Fruit fly (Drosophila melanogaster) whole organism, embryonic: ENCODE data around the gene Ask1.

Experiments used
- Aef1 ChIP-seq: fragments of 200-800 bp; sonication (Bioruptor generic); IDR thresholded peaks from 3 replicates; pipeline ENCODE4 v1.3.6; 2022; ENCODE audit warnings: missing biosample characterization, missing genetic modification characterization
- BtbVII ChIP-seq: fragments of 200-800 bp; sonication (Bioruptor generic); optimal IDR thresholded peaks from 3 replicates; lab custom pipeline; 2017; ENCODE audit warnings: missing biosample characterization, mild to moderate bottlenecking, missing genetic modification characterization
- CG10462 ChIP-seq: fragments of 200-800 bp; sonication (Bioruptor generic); optimal IDR thresholded peaks from 2 replicates; lab custom pipeline; 2016; ENCODE audit warnings: missing biosample characterization, missing genetic modification characterization
- CG10565 ChIP-seq: fragments of 200-800 bp; sonication (Bioruptor generic); optimal IDR thresholded peaks from 3 replicates; lab custom pipeline; 2016; ENCODE audit warnings: missing biosample characterization, mild to moderate bottlenecking, missing genetic modification characterization
- CG11093 ChIP-seq: fragments of 200-800 bp; sonication (Bioruptor generic); IDR thresholded peaks from 3 replicates; pipeline ENCODE4 v1.3.6; 2022; ENCODE audit warnings: missing biosample characterization, missing genetic modification characterization
- CG12219 ChIP-seq: fragments of 200-800 bp; sonication (Bioruptor generic); optimal IDR thresholded peaks from 3 replicates; lab custom pipeline; 2018; ENCODE audit warnings: missing biosample characterization, mild to moderate bottlenecking, missing genetic modification characterization
- CG12236 ChIP-seq: fragments of 200-800 bp; sonication (Bioruptor generic); optimal IDR thresholded peaks from 2 replicates; lab custom pipeline; 2016; ENCODE audit warnings: missing biosample characterization, missing genetic modification characterization
- CG1233 ChIP-seq: fragments of 200-800 bp; sonication (Bioruptor generic); optimal IDR thresholded peaks from 4 replicates; lab custom pipeline; 2018; ENCODE audit warnings: missing biosample characterization, mild to moderate bottlenecking, missing genetic modification characterization
- CG12391 ChIP-seq: fragments of 200-800 bp; sonication (Bioruptor generic); optimal IDR thresholded peaks from 3 replicates; lab custom pipeline; 2018; ENCODE audit warnings: missing biosample characterization, mild to moderate bottlenecking, missing genetic modification characterization, moderate library complexity
- CG12744 ChIP-seq: fragments of 200-800 bp; sonication (Bioruptor generic); optimal IDR thresholded peaks from 2 replicates; lab custom pipeline; 2016; ENCODE audit warnings: missing biosample characterization, missing genetic modification characterization
- CG13894 ChIP-seq: fragments of 200-800 bp; sonication (Bioruptor generic); optimal IDR thresholded peaks from 3 replicates; lab custom pipeline; 2018; ENCODE audit warnings: missing biosample characterization, mild to moderate bottlenecking, missing genetic modification characterization, moderate library complexity
- CG15514 ChIP-seq: fragments of 200-800 bp; sonication (Bioruptor generic); optimal IDR thresholded peaks from 3 replicates; lab custom pipeline; 2017; ENCODE audit warnings: missing biosample characterization, missing genetic modification characterization, mild to moderate bottlenecking, moderate library complexity, missing genetic modification reagents
- CG15601 ChIP-seq: fragments of 200-800 bp; sonication (Bioruptor generic); optimal IDR thresholded peaks from 3 replicates; lab custom pipeline; 2019; ENCODE audit warnings: missing biosample characterization, mild to moderate bottlenecking, missing genetic modification characterization, moderate library complexity
- CG16779 ChIP-seq: fragments of 200-800 bp; sonication (Bioruptor generic); IDR thresholded peaks from 2 replicates; pipeline ENCODE4 v1.3.6; 2022; ENCODE audit warnings: missing biosample characterization, missing genetic modification characterization
- CG17359 ChIP-seq: fragments of 200-800 bp; sonication (Bioruptor generic); optimal IDR thresholded peaks from 3 replicates; lab custom pipeline; 2018; ENCODE audit warnings: missing biosample characterization, mild to moderate bottlenecking, missing genetic modification characterization, moderate library complexity
- CG2120 ChIP-seq: fragments of 200-800 bp; sonication (Bioruptor generic); optimal IDR thresholded peaks from 3 replicates; lab custom pipeline; 2016; ENCODE audit warnings: missing biosample characterization, missing genetic modification characterization
- CG34376 ChIP-seq: fragments of 200-800 bp; sonication (Bioruptor generic); optimal IDR thresholded peaks from 2 replicates; lab custom pipeline; 2018; ENCODE audit warnings: missing biosample characterization, mild to moderate bottlenecking, missing genetic modification characterization
- CG6854 ChIP-seq: fragments of 200-800 bp; sonication (Bioruptor generic); optimal IDR thresholded peaks from 3 replicates; lab custom pipeline; 2017; ENCODE audit warnings: missing biosample characterization, mild to moderate bottlenecking, missing genetic modification characterization
- CG8478 ChIP-seq: fragments of >200 bp; optimal IDR thresholded peaks from 2 replicates; lab custom pipeline; 2018
- CG8765 ChIP-seq: fragments of 200-800 bp; sonication (Bioruptor generic); IDR thresholded peaks from 2 replicates; pipeline ENCODE4 v1.3.6; 2022; ENCODE audit warnings: missing biosample characterization, missing genetic modification characterization
- CHES-1-like ChIP-seq: fragments of 200-800 bp; sonication (Bioruptor generic); optimal IDR thresholded peaks from 2 replicates; lab custom pipeline; 2016; ENCODE audit warnings: missing biosample characterization, missing genetic modification characterization
- Chrac-16 ChIP-seq: fragments of 200-800 bp; sonication (Bioruptor generic); optimal IDR thresholded peaks from 3 replicates; lab custom pipeline; 2016; ENCODE audit warnings: missing biosample characterization, missing genetic modification characterization
- Dll ChIP-seq: fragments of 200-800 bp; sonication (Bioruptor generic); IDR thresholded peaks from 4 replicates; pipeline ENCODE4 v1.3.6; 2022; ENCODE audit warnings: missing biosample characterization, missing genetic modification characterization; ENCODE audit not compliant: partially characterized antibody
- Drgx ChIP-seq: fragments of 200-800 bp; sonication (Bioruptor generic); IDR thresholded peaks from 2 replicates; pipeline ENCODE4 v1.3.6; 2022; ENCODE audit warnings: missing biosample characterization, missing genetic modification characterization
- Eip74EF ChIP-seq, 2 experiments: fragments of 200-800 bp in 1 of 2; fragments of >200 bp in 1 of 2; sonication (Bioruptor generic) in 1 of 2; optimal IDR thresholded peaks; 2 replicates each; lab custom pipeline; 2017 to 2019; ENCODE audit warnings: missing biosample characterization in 2 of 2, missing genetic modification characterization in 2 of 2, mild to moderate bottlenecking in 1 of 2, moderate library complexity in 1 of 2
- Ets97D ChIP-seq: fragments of 200-800 bp; sonication (Bioruptor generic); optimal IDR thresholded peaks from 3 replicates; lab custom pipeline; 2016; ENCODE audit warnings: missing biosample characterization, missing genetic modification characterization
- H15 ChIP-seq: fragments of 200-800 bp; sonication (Bioruptor generic); IDR thresholded peaks from 3 replicates; pipeline ENCODE4 v1.3.6; 2022; ENCODE audit warnings: missing biosample characterization, missing genetic modification characterization
- Meics ChIP-seq: fragments of 200-800 bp; sonication (Bioruptor generic); optimal IDR thresholded peaks from 2 replicates; lab custom pipeline; 2017; ENCODE audit warnings: missing biosample characterization, mild to moderate bottlenecking, missing genetic modification characterization
- Mrtf ChIP-seq: fragments of 200-800 bp; sonication (Bioruptor generic); IDR thresholded peaks from 3 replicates; pipeline ENCODE4 v1.3.6; 2022; ENCODE audit warnings: missing biosample characterization, missing genetic modification characterization
- NC2α ChIP-seq: fragments of 200-800 bp; sonication (Bioruptor generic); optimal IDR thresholded peaks from 2 replicates; lab custom pipeline; 2016; ENCODE audit warnings: missing biosample characterization, missing genetic modification characterization
- NfI ChIP-seq: fragments of 200-800 bp; sonication (Bioruptor generic); optimal IDR thresholded peaks from 3 replicates; lab custom pipeline; 2018; ENCODE audit warnings: missing biosample characterization, mild to moderate bottlenecking, missing genetic modification characterization, moderate library complexity
- Pdp1 ChIP-seq, 2 experiments: fragments of 200-800 bp; sonication (Bioruptor generic); optimal IDR thresholded peaks; 3 replicates each; lab custom pipeline; 2016; ENCODE audit warnings: missing biosample characterization in 2 of 2, missing genetic modification characterization in 2 of 2, mild to moderate bottlenecking in 1 of 2, moderate library complexity in 1 of 2
- Sox102F ChIP-seq: fragments of 200-800 bp; sonication (Bioruptor generic); optimal IDR thresholded peaks from 2 replicates; lab custom pipeline; 2018; ENCODE audit warnings: missing biosample characterization, mild to moderate bottlenecking, missing genetic modification characterization, moderate library complexity
- btn ChIP-seq: fragments of 200-800 bp; sonication (Bioruptor generic); optimal IDR thresholded peaks from 2 replicates; lab custom pipeline; 2016; ENCODE audit warnings: missing biosample characterization, missing genetic modification characterization
- cg ChIP-seq: fragments of 200-800 bp; sonication (Bioruptor generic); optimal IDR thresholded peaks from 3 replicates; lab custom pipeline; 2019; ENCODE audit warnings: missing biosample characterization, mild to moderate bottlenecking, missing genetic modification characterization, moderate library complexity
- danr ChIP-seq: fragments of 200-800 bp; sonication (Bioruptor generic); IDR thresholded peaks from 2 replicates; pipeline ENCODE4 v1.3.6; 2022; ENCODE audit warnings: missing biosample characterization, missing genetic modification characterization
- ems ChIP-seq: fragments of 200-800 bp; sonication (Bioruptor generic); optimal IDR thresholded peaks from 3 replicates; lab custom pipeline; 2016; ENCODE audit warnings: missing biosample characterization, missing genetic modification characterization
- en ChIP-seq: fragments of 200-800 bp; sonication (Bioruptor generic); optimal IDR thresholded peaks from 2 replicates; lab custom pipeline; 2016; ENCODE audit warnings: missing biosample characterization, missing genetic modification characterization
- eve ChIP-seq, 2 experiments: fragments of >200 bp; optimal IDR thresholded peaks; 2 replicates each; lab custom pipeline; 2017; ENCODE audit warnings: missing biosample characterization in 2 of 2, missing genetic modification characterization in 2 of 2
- gfzf ChIP-seq: fragments of 200-800 bp; sonication (Bioruptor generic); optimal IDR thresholded peaks from 2 replicates; lab custom pipeline; 2016; ENCODE audit warnings: missing biosample characterization, mild to moderate bottlenecking, missing genetic modification characterization, moderate library complexity
- kni ChIP-seq: fragments of 200-800 bp; sonication (Bioruptor generic); optimal IDR thresholded peaks from 3 replicates; lab custom pipeline; 2017; ENCODE audit warnings: mild to moderate bottlenecking, missing biosample characterization, missing genetic modification reagents, missing genetic modification characterization
- nerfin-1 ChIP-seq: fragments of 200-800 bp; sonication (Bioruptor generic); optimal IDR thresholded peaks from 3 replicates; lab custom pipeline; 2019; ENCODE audit warnings: missing biosample characterization, mild to moderate bottlenecking, missing genetic modification characterization, moderate library complexity
- oc ChIP-seq: fragments of 200-800 bp; sonication (Bioruptor generic); optimal IDR thresholded peaks from 2 replicates; lab custom pipeline; 2018; ENCODE audit warnings: missing biosample characterization, mild to moderate bottlenecking, missing genetic modification characterization, moderate library complexity
- pita ChIP-seq: fragments of 200-800 bp; sonication (Bioruptor generic); optimal IDR thresholded peaks from 2 replicates; lab custom pipeline; 2017; ENCODE audit warnings: missing biosample characterization, mild to moderate bottlenecking, missing genetic modification characterization
- pzg ChIP-seq: fragments of 200-800 bp; sonication (Bioruptor generic); optimal IDR thresholded peaks from 3 replicates; lab custom pipeline; 2018; ENCODE audit warnings: missing biosample characterization, mild to moderate bottlenecking, missing genetic modification characterization, moderate library complexity
- ranshi ChIP-seq: fragments of 200-800 bp; sonication (Bioruptor generic); IDR thresholded peaks from 2 replicates; pipeline ENCODE4 v1.3.6; 2022; ENCODE audit warnings: missing biosample characterization, missing genetic modification characterization
- ro ChIP-seq: fragments of 200-800 bp; sonication (Bioruptor generic); IDR thresholded peaks from 2 replicates; pipeline ENCODE4 v1.3.6; 2022; ENCODE audit warnings: missing biosample characterization, missing genetic modification characterization
- slou ChIP-seq: fragments of 200-800 bp; sonication (Bioruptor generic); optimal IDR thresholded peaks from 3 replicates; lab custom pipeline; 2016; ENCODE audit warnings: missing biosample characterization, missing genetic modification characterization
- tup ChIP-seq: fragments of 200-800 bp; sonication (Bioruptor generic); optimal IDR thresholded peaks from 2 replicates; lab custom pipeline; 2016; ENCODE audit warnings: missing biosample characterization, mild to moderate bottlenecking, missing genetic modification characterization, moderate library complexity
- wek ChIP-seq: fragments of 200-800 bp; sonication (Bioruptor generic); optimal IDR thresholded peaks from 3 replicates; lab custom pipeline; 2018; ENCODE audit warnings: missing biosample characterization, mild to moderate bottlenecking, missing genetic modification characterization, moderate library complexity

Gene Ask1

DNA sequence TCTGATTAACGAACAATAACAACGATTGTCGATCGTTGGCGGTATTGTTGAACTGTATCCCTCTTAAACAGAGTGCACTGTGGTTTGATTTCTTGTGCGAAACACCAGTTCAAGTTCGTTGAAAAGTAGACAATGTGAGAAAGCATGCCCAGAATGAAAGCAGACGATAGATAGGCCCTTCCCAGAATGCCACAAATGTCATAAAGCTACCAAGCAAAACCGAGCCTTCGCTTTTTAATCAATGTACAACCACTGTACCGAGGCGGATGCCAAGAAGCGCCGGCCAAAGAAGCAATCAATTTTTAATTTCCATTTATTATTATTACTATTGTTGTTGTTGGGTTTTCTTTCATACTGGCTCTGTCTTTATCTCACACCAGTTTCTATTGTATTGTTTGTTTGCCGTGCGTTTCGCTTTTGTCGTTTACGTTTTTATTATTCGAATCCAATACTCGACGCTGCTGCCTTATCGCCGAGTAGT lies 29.4 kb downstream of the Ask1 start (continued):
- TF ChIP-seq cg (GFP tag; lab: Kevin White, UChicago), result no peak
- TF ChIP-seq NC2α (GFP tag; lab: Kevin White, UChicago), result peak; percentile 57
- TF ChIP-seq kni (GFP tag; lab: Kevin White, UChicago), result no peak
- peak; percentile 85 for TF ChIP-seq Meics (GFP tag; lab: Kevin White, UChicago)
- TF ChIP-seq CG12744, result peak; percentile 69
- TF ChIP-seq CG10462 (GFP tag; lab: Kevin White, UChicago), result peak; percentile 68
- TF ChIP-seq CG16779 (GFP tag; lab: Robert Waterston, UW), result peak; percentile 68; the same call in 1 of the 2 replicates
- peak; percentile 81 for TF ChIP-seq NfI
- peak; percentile 35 for TF ChIP-seq CG6854 (GFP tag; lab: Kevin White, UChicago)
- TF ChIP-seq Chrac-16 (GFP tag; lab: Kevin White, UChicago), result peak; percentile 79
- peak; percentile 86 for TF ChIP-seq Aef1
- peak; percentile 25; the same call in 1 of the 2 replicates for TF ChIP-seq danr (GFP tag; lab: Robert Waterston, UW)
- TF ChIP-seq ems (GFP tag; lab: Kevin White, UChicago), result peak; percentile 76
- TF ChIP-seq H15 (GFP tag; lab: Robert Waterston, UW), result peak; percentile 82
- TF ChIP-seq Eip74EF (GFP tag; optimal IDR thresholded peaks at IDR 0.05; lab: Kevin White, UChicago), result peak in 1 of 2 experiments; percentile 52
- TF ChIP-seq Sox102F (GFP tag; lab: Kevin White, UChicago), result peak; percentile 90
- no peak for TF ChIP-seq slou
- peak; percentile 61 for TF ChIP-seq CG12236 (GFP tag; lab: Kevin White, UChicago)
- no peak for TF ChIP-seq gfzf (GFP tag; lab: Kevin White, UChicago)
- TF ChIP-seq CG34376 (GFP tag; lab: Kevin White, UChicago), result peak; percentile 83
- TF ChIP-seq CG1233 (GFP tag; lab: Kevin White, UChicago), result peak; percentile 42
- no peak for TF ChIP-seq nerfin-1 (tag; lab: Kevin White, UChicago)
- peak; percentile 60 to 77 for TF ChIP-seq Pdp1 (GFP tag; optimal IDR thresholded peaks at IDR 0.05; lab: Kevin White, UChicago)
- TF ChIP-seq Mrtf (GFP tag; lab: Robert Waterston, UW), result peak; percentile 82
- peak; percentile 69 for TF ChIP-seq ro (GFP tag; lab: Robert Waterston, UW)
- TF ChIP-seq Drgx, result peak; percentile 77
- no peak for TF ChIP-seq CG8478 (lab: Kevin White, UChicago)
- TF ChIP-seq pita (GFP tag; lab: Kevin White, UChicago), result no peak
- peak; percentile 87 for TF ChIP-seq CG12219 (GFP tag; lab: Kevin White, UChicago)
- TF ChIP-seq en, result peak; percentile 72
- no peak for TF ChIP-seq Dll (GFP tag; lab: Robert Waterston, UW)
- peak; percentile 80 for TF ChIP-seq CG12391
- peak; percentile 41 for TF ChIP-seq CG13894
- TF ChIP-seq BtbVII (GFP tag; lab: Kevin White, UChicago), result peak; percentile 70
- TF ChIP-seq btn (GFP tag; lab: Kevin White, UChicago), result peak; percentile 49
- no peak for TF ChIP-seq eve (GFP tag; optimal IDR thresholded peaks at IDR 0.05; lab: Kevin White, UChicago)
- TF ChIP-seq wek (GFP tag; lab: Kevin White, UChicago), result peak; percentile 26
- peak; percentile 76 for TF ChIP-seq oc
- TF ChIP-seq CHES-1-like (GFP tag; lab: Kevin White, UChicago), result peak; percentile 67
- TF ChIP-seq pzg (GFP tag; lab: Kevin White, UChicago), result no peak
- peak; percentile 84 for TF ChIP-seq CG17359 (tag; lab: Kevin White, UChicago)
- peak; percentile 28 for TF ChIP-seq tup (GFP tag; lab: Kevin White, UChicago)
- peak; percentile 74 for TF ChIP-seq CG15514 (GFP tag; lab: Kevin White, UChicago)
- peak; percentile 91 for TF ChIP-seq CG2120 (GFP tag; lab: Kevin White, UChicago)
- TF ChIP-seq CG11093 (GFP tag; lab: Robert Waterston, UW), result 0 out of 3 replicates have a peak, but pooled peaks have one; percentile 44
- TF ChIP-seq CG15601, result peak; percentile 45
- TF ChIP-seq CG10565 (GFP tag; lab: Kevin White, UChicago), result no peak
- peak; percentile 57; the same call in 1 of the 2 replicates for TF ChIP-seq CG8765 (GFP tag; lab: Robert Waterston, UW)
- peak; percentile 79 for TF ChIP-seq ranshi (GFP tag; lab: Robert Waterston, UW)
- TF ChIP-seq Ets97D, result peak; percentile 38
